Worm (Caenorhabditis elegans) whole organism, mixed stage, embryonic: ENCODE measurements around the gene dyrb-1.
A peak's percentile ranks its signal among the peaks of the same experiment; 100 is the strongest.

ENCODE experiments used
- ceh-43 ChIP-seq: fragments of 200-800 bp; sonication (Bioruptor generic); optimal IDR thresholded peaks from 2 replicates; lab custom pipeline; 2018; ENCODE audit warnings: mild to moderate bottlenecking, missing genetic modification characterization, moderate library complexity, missing compliant biosample characterization
- ceh-83 ChIP-seq: fragments of 200-800 bp; sonication (Bioruptor generic); optimal IDR thresholded peaks from 2 replicates; lab custom pipeline; 2018; ENCODE audit warnings: mild to moderate bottlenecking, missing genetic modification characterization, missing compliant biosample characterization
- elt-1 ChIP-seq: sonication (generic microtip); optimal IDR thresholded peaks from 2 replicates; lab custom pipeline; 2017; ENCODE audit warnings: missing genetic modification characterization, mild to moderate bottlenecking, missing compliant biosample characterization, antibody characterized with exemption, moderate library complexity, borderline replicate concordance; ENCODE audit not compliant: insufficient read depth
- hlh-1 ChIP-seq: fragments of 150-350 bp; optimal IDR thresholded peaks from 2 replicates; lab custom pipeline; 2014; ENCODE audit warnings: missing biosample characterization, missing genetic modification reagents, missing genetic modification characterization
- lin-13 ChIP-seq: fragments of 150-350 bp; optimal IDR thresholded peaks from 2 replicates; lab custom pipeline; 2014; ENCODE audit warnings: missing biosample characterization, missing genetic modification characterization
- mab-5 ChIP-seq: fragments of 150-350 bp; optimal IDR thresholded peaks from 2 replicates; lab custom pipeline; 2014; ENCODE audit warnings: missing biosample characterization, missing genetic modification characterization

DNA sequence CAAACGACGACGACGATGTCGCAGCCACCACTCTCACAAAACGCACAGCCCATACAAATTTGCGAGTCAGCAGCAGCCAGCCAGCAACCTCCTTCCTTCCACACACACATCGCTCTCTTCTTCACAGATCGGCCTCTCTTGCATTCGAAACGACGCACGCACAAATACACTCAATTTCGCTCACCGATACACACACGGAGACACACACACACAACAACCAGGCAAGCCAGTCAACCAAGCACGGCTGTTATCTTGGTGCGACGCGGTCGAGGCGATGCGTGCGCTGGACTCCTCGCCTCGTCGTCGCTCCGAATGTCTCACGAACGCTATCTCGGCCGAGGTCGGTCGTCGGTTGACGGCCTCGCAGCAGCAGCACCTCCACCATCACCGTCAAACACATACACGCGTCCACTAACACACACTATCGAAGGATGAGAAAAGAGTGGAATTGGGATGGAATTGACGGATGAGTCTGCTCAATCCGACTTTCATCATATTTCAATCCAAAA, 46.6 kb downstream of the dyrb-1 start:
- no peak for TF ChIP-seq mab-5 (tag; lab: Kevin White, UChicago)
- peak; percentile 97 for TF ChIP-seq hlh-1 (tag; lab: Kevin White, UChicago)
- TF ChIP-seq lin-13 (tag; lab: Kevin White, UChicago), result peak; percentile 85
- peak; percentile 6 for TF ChIP-seq elt-1 (tag; lab: Kevin White, UChicago)
- peak; percentile 72 for TF ChIP-seq ceh-43 (GFP tag; lab: Kevin White, UChicago)
- peak; percentile 72 for TF ChIP-seq ceh-83 (GFP tag; lab: Kevin White, UChicago)
